Worm (Caenorhabditis elegans) whole organism, L4/young adult: ENCODE measurements around the gene ZC443.2.

Experiments
- W03F9.2 ChIP-seq: fragments of 150-350 bp; optimal IDR thresholded peaks from 2 replicates; lab custom pipeline; 2014; ENCODE audit warnings: missing biosample characterization, missing genetic modification characterization
- him-1 ChIP-seq: sonication (generic microtip); optimal IDR thresholded peaks from 2 replicates; lab custom pipeline; 2016; ENCODE audit warnings: missing genotype, missing genetic modification reagents, missing genetic modification characterization, missing compliant biosample characterization

ce11 chrV:12806190-12806589 lies 4.8 kb downstream of the ZC443.2 start, which contains the start of gene ZC443.7:
- TF ChIP-seq him-1 (no peak), W03F9.2 (tag; lab: Kevin White, UChicago) (no peak)
